Worm (Caenorhabditis elegans): ENCODE measurements around the gene cisd-1.
A peak's percentile ranks its signal among the peaks of the same experiment; 100 is the strongest.
"Not testable (repeated sequence)": the region's sequence is repeated elsewhere in the genome, so short reads cannot be mapped to it uniquely, and the experiment has no call there.

The cisd-1 gene

DNA sequence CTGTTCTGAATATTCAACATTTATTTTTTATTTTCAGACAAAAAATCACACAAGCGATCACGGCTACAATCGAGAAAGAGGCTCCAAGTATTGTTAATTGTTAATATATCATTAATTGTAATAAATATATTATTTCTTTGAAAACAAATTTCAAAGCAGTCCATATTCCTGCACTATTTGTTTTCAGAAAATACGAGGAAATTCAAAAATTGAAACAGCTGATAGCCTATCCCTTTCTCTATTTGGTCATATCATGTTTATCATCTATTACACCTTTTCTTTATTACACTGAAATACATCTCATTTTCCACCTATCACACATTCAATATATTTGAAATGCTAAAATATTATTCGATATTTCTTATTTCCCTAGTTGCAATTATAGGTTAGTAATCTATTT is 24.5 kb downstream of the cisd-1 start, which contains the start of gene W02B12.13:
Gene W02B12.13, plus strand, starts transcription at position 301 of the 400 bp plus-strand sequence.
- no peak for TF ChIP-seq swsn-7 (tag; optimal IDR thresholded peaks at IDR 0.05)
- no peak for TF ChIP-seq ceh-63 (GFP tag; optimal IDR thresholded peaks at IDR 0.05)
- no peak for TF ChIP-seq efl-3 (GFP tag; optimal IDR thresholded peaks at IDR 0.05)
- no peak for TF ChIP-seq nhr-84 (tag; optimal IDR thresholded peaks at IDR 0.05)
- no peak for TF ChIP-seq lir-3 (tag; optimal IDR thresholded peaks at IDR 0.05; ENCODE audit: poor library complexity)
- no peak for TF ChIP-seq alr-1 (tag; optimal IDR thresholded peaks at IDR 0.05; ENCODE audit: borderline replicate concordance)
- TF ChIP-seq nhr-76 (tag; optimal IDR thresholded peaks at IDR 0.05), result no peak
- no peak for TF ChIP-seq nhr-85 (tag)
- no peak for TF ChIP-seq ceh-88 (GFP tag; IDR thresholded peaks at IDR 0.05)
- no peak for TF ChIP-seq dpl-1 (GFP tag; optimal IDR thresholded peaks at IDR 0.05)
- no peak for TF ChIP-seq lsy-2 (tag; optimal IDR thresholded peaks at IDR 0.05)
- no peak for TF ChIP-seq grh-1 (GFP tag; IDR thresholded peaks at IDR 0.05)
- no peak for TF ChIP-seq jun-1 (tag; optimal IDR thresholded peaks at IDR 0.05)

- TF ChIP-seq fkh-10 (GFP tag; optimal IDR thresholded peaks at IDR 0.05) (no peak), nhr-90 (tag; optimal IDR thresholded peaks at IDR 0.05; ENCODE audit: poor library complexity) (no peak), fkh-8 (tag; optimal IDR thresholded peaks at IDR 0.05) (no peak), zag-1 (tag; optimal IDR thresholded peaks at IDR 0.05) (no peak), nhr-47 (tag; optimal IDR thresholded peaks at IDR 0.05) (no peak), jun-1 (tag; optimal IDR thresholded peaks at IDR 0.05) (no peak), rnt-1 (tag; optimal IDR thresholded peaks at IDR 0.05) (no peak), C16A3.4 (tag; optimal IDR thresholded peaks at IDR 0.05) (no peak), unc-130 (tag; optimal IDR thresholded peaks at IDR 0.05) (no peak), elt-2 (tag; optimal IDR thresholded peaks at IDR 0.05) (no peak), Y116A8C.19 (tag; optimal IDR thresholded peaks at IDR 0.05; ENCODE audit: borderline replicate concordance) (no peak), aly-2 (tag; optimal IDR thresholded peaks at IDR 0.05) (no peak)
These were observed 25.6 kb downstream of the cisd-1 start, which contains the start of gene adbp-1 for ce11 chrII:11443862-11444261. Gene adbp-1 (plus strand): TSS chrII:11444162.

- TF ChIP-seq aly-2 (tag; optimal IDR thresholded peaks at IDR 0.05), result no peak
- TF ChIP-seq nhr-11 (tag; optimal IDR thresholded peaks at IDR 0.05), result no peak
- TF ChIP-seq ceh-8 (GFP tag; optimal IDR thresholded peaks at IDR 0.05), result peak; percentile 28
- TF ChIP-seq ces-1 (GFP tag; optimal IDR thresholded peaks at IDR 0.05), result no peak
These were observed 26.3 kb downstream of the cisd-1 start for ce11 chrII:11443128-11443527.

- not testable (repeated sequence) for TF ChIP-seq alr-1 (tag; optimal IDR thresholded peaks at IDR 0.05; ENCODE audit: borderline replicate concordance); ceh-90 (tag; optimal IDR thresholded peaks at IDR 0.05); C16A3.4 (tag; optimal IDR thresholded peaks at IDR 0.05)
These were observed 27.0 kb downstream of the cisd-1 start, which contains the start of gene ebp-2 for ce11 chrII:11442425-11442824. Gene ebp-2 (plus strand): TSS chrII:11442725.

ce11 chrII:11440265-11440664 is 29.2 kb downstream of the cisd-1 start, which contains the start of gene VW02B12L.2:
Gene VW02B12L.2 (minus strand): TSS chrII:11440329.
- no peak for TF ChIP-seq hlh-17 (GFP tag; optimal IDR thresholded peaks at IDR 0.05; ENCODE audit: borderline replicate concordance)
- TF ChIP-seq ceh-63 (GFP tag; optimal IDR thresholded peaks at IDR 0.05), result no peak
- TF ChIP-seq ceh-90 (tag; optimal IDR thresholded peaks at IDR 0.05), result no peak
- TF ChIP-seq pag-3 (tag; optimal IDR thresholded peaks at IDR 0.05; ENCODE audit: borderline replicate concordance, insufficient read depth), result no peak
- TF ChIP-seq mab-9 (GFP tag; IDR thresholded peaks at IDR 0.05), result no peak
- TF ChIP-seq fkh-8 (tag; optimal IDR thresholded peaks at IDR 0.05), result peak; percentile 4
- no peak for TF ChIP-seq mef-2 (tag; optimal IDR thresholded peaks at IDR 0.05)
- no peak for TF ChIP-seq tbx-2 (tag; optimal IDR thresholded peaks at IDR 0.05)
- TF ChIP-seq sptf-1 (tag; optimal IDR thresholded peaks at IDR 0.05), result no peak
- TF ChIP-seq nhr-28 (tag; optimal IDR thresholded peaks at IDR 0.05), result no peak
- TF ChIP-seq unc-86 (tag; optimal IDR thresholded peaks at IDR 0.05), result no peak
- peak; percentile 59 for TF ChIP-seq nhr-71 (tag; optimal IDR thresholded peaks at IDR 0.05)
- no peak for TF ChIP-seq nhr-19 (GFP tag; conservative IDR thresholded peaks at IDR 0.05)
- no peak for TF ChIP-seq sup-37 (GFP tag; optimal IDR thresholded peaks at IDR 0.05)
- TF ChIP-seq egl-27 (tag; optimal IDR thresholded peaks at IDR 0.05), result no peak
- TF ChIP-seq blmp-1 (tag; optimal IDR thresholded peaks at IDR 0.05), result peak; percentile 71
- TF ChIP-seq vab-15 (tag; optimal IDR thresholded peaks at IDR 0.05), result peak; percentile 74
- TF ChIP-seq ztf-11 (tag; optimal IDR thresholded peaks at IDR 0.05), result no peak
- TF ChIP-seq sox-4 (tag; optimal IDR thresholded peaks at IDR 0.05), result no peak
- TF ChIP-seq C16A3.4 (tag; optimal IDR thresholded peaks at IDR 0.05), result peak; percentile 54
- TF ChIP-seq C04F5.9 (tag; optimal IDR thresholded peaks at IDR 0.05), result no peak
- no peak for TF ChIP-seq aly-2 (tag; optimal IDR thresholded peaks at IDR 0.05)
